Fruit fly (Drosophila melanogaster) whole organism, adult: ENCODE data around the gene CG45428.

Source experiments
- CG11617 ChIP-seq: fragments of 200-800 bp; sonication (Bioruptor generic); optimal IDR thresholded peaks from 2 replicates; lab custom pipeline; 2017; ENCODE audit warnings: mild to moderate bottlenecking, missing biosample characterization, missing genetic modification reagents, missing genetic modification characterization
- CG12768 ChIP-seq: fragments of 200-800 bp; sonication (Bioruptor generic); optimal IDR thresholded peaks from 2 replicates; lab custom pipeline; 2017; ENCODE audit warnings: missing biosample characterization, missing genetic modification characterization, mild to moderate bottlenecking, moderate library complexity, missing genetic modification reagents
- CG14711 ChIP-seq: fragments of 200-800 bp; sonication (Bioruptor generic); optimal IDR thresholded peaks from 2 replicates; lab custom pipeline; 2018; ENCODE audit warnings: missing biosample characterization, mild to moderate bottlenecking, missing genetic modification characterization, moderate library complexity
- CG1620 ChIP-seq: fragments of 200-800 bp; sonication (Bioruptor generic); optimal IDR thresholded peaks from 2 replicates; lab custom pipeline; 2016; ENCODE audit warnings: missing biosample characterization, missing genetic modification characterization
- CG33017 ChIP-seq: fragments of 200-800 bp; sonication (Bioruptor generic); optimal IDR thresholded peaks from 2 replicates; lab custom pipeline; 2018; ENCODE audit warnings: missing biosample characterization, mild to moderate bottlenecking, missing genetic modification characterization, moderate library complexity
- CG5204 ChIP-seq: fragments of 200-800 bp; sonication (Bioruptor generic); optimal IDR thresholded peaks from 2 replicates; lab custom pipeline; 2016; ENCODE audit warnings: missing biosample characterization, missing genetic modification characterization
- CG7045 ChIP-seq: fragments of 200-800 bp; sonication (Bioruptor generic); optimal IDR thresholded peaks from 2 replicates; lab custom pipeline; 2017; ENCODE audit warnings: missing biosample characterization, mild to moderate bottlenecking, missing genetic modification characterization
- CG7101 ChIP-seq: fragments of 200-800 bp; sonication (Bioruptor generic); optimal IDR thresholded peaks from 2 replicates; lab custom pipeline; 2018; ENCODE audit warnings: missing biosample characterization, mild to moderate bottlenecking, missing genetic modification characterization, moderate library complexity
- Clk ChIP-seq: fragments of 200-800 bp; sonication (Bioruptor generic); optimal IDR thresholded peaks from 2 replicates; lab custom pipeline; 2017; ENCODE audit warnings: missing biosample characterization, missing genetic modification characterization
- Crg-1 ChIP-seq: fragments of 200-800 bp; sonication (Bioruptor generic); optimal IDR thresholded peaks from 2 replicates; lab custom pipeline; 2016; ENCODE audit warnings: missing biosample characterization, missing genetic modification characterization
- Hr96 ChIP-seq: fragments of 200-800 bp; sonication (Bioruptor generic); optimal IDR thresholded peaks from 2 replicates; lab custom pipeline; 2016; ENCODE audit warnings: missing biosample characterization, missing genetic modification characterization
- Mnt ChIP-seq: fragments of 200-800 bp; sonication (Bioruptor generic); optimal IDR thresholded peaks from 2 replicates; lab custom pipeline; 2016; ENCODE audit warnings: missing biosample characterization, mild to moderate bottlenecking, missing genetic modification characterization
- bab1 ChIP-seq: fragments of 200-800 bp; sonication (Bioruptor generic); optimal IDR thresholded peaks from 3 replicates; lab custom pipeline; 2019; ENCODE audit warnings: missing biosample characterization, mild to moderate bottlenecking, missing genetic modification characterization, moderate library complexity
- cic ChIP-seq: fragments of 200-800 bp; sonication (Bioruptor generic); optimal IDR thresholded peaks from 2 replicates; lab custom pipeline; 2017; ENCODE audit warnings: missing biosample characterization, mild to moderate bottlenecking, missing genetic modification characterization, moderate library complexity
- cnc ChIP-seq, 2 experiments: fragments of >200 bp; optimal IDR thresholded peaks; 2 replicates each; lab custom pipeline; 2017
- kay ChIP-seq: fragments of 200-800 bp; sonication (Bioruptor generic); peaks from one replicate; lab custom pipeline; 2016; ENCODE audit warnings: missing biosample characterization, missing genetic modification characterization, borderline replicate concordance
- ovo ChIP-seq: fragments of 200-800 bp; sonication (Bioruptor generic); optimal IDR thresholded peaks from 2 replicates; lab custom pipeline; 2016; ENCODE audit warnings: missing biosample characterization, missing genetic modification characterization
- pad ChIP-seq: fragments of 200-800 bp; sonication (Bioruptor generic); optimal IDR thresholded peaks from 3 replicates; lab custom pipeline; 2017; ENCODE audit warnings: missing biosample characterization, missing genetic modification characterization, mild to moderate bottlenecking, moderate library complexity, missing genetic modification reagents
- tj ChIP-seq: fragments of 200-800 bp; sonication (Bioruptor generic); optimal IDR thresholded peaks from 3 replicates; lab custom pipeline; 2017; ENCODE audit warnings: missing biosample characterization, mild to moderate bottlenecking, missing genetic modification characterization, moderate library complexity
- toe ChIP-seq: fragments of 200-800 bp; sonication (Bioruptor generic); optimal IDR thresholded peaks from 2 replicates; lab custom pipeline; 2016; ENCODE audit warnings: missing biosample characterization, missing genetic modification characterization

CG45428 gene

DNA sequence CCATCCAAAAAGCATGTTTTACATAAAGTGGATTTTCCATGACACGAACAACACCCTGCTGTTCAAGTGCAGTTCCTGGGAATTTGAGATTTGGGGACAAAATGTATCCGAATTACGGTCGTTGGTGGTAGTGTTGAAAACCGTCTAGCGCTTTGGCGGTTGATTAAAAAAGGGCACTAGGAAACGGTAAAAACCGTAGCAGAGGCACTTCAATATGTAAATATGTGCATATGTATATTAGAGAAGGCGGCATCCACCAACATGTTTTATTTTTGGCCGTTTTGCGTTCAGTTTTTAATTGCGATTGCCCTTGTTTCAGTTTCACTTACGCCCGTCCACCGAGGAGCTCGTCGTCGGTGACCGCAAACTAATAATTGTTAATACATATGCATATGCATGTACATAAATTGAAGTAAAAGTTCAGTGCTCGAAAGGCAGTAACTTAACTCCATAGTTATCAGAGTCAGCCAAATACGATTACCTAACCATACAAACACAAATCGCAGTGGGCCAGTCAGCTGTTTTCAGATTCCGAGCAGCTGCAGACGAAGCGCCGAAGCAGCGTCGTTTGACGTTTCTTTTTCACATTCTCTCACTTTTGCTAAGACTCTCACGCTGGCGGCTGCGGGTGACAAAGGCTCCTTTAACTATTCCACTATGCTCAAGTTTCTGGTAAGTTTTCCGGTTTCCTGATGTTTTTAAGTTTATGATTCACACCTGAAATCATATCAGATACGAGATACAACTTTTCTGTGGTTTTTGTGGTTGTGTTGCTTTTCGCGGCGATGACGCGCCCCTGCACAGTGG, 27.6 kb upstream of the CG45428 start, which contains the start of gene CG33170:
TSS of gene CG33170 (plus strand) at position 347 of the 807 bp plus-strand sequence.
- TF ChIP-seq Crg-1 (GFP tag; lab: Kevin White, UChicago): no peak
- TF ChIP-seq ovo (GFP tag; lab: Kevin White, UChicago): peak; percentile 57
- no peak for TF ChIP-seq CG33017 (tag; lab: Kevin White, UChicago)
- peak; percentile 21 for TF ChIP-seq cic
- no peak for TF ChIP-seq Clk (GFP tag; lab: Kevin White, UChicago)
- no peak for TF ChIP-seq CG11617 (GFP tag; lab: Kevin White, UChicago)
- TF ChIP-seq CG1620 (GFP tag; lab: Kevin White, UChicago): no peak
- TF ChIP-seq tj (GFP tag; lab: Kevin White, UChicago): peak; percentile 91
- peak; percentile 70 for TF ChIP-seq bab1 (GFP tag; lab: Kevin White, UChicago)
- TF ChIP-seq CG7101: peak; percentile 10
- TF ChIP-seq CG12768: no peak
- peak; percentile 13 for TF ChIP-seq Mnt (GFP tag; lab: Kevin White, UChicago)
- TF ChIP-seq CG7045 (GFP tag; lab: Kevin White, UChicago): no peak
- TF ChIP-seq toe: no peak
- TF ChIP-seq pad (GFP tag; lab: Kevin White, UChicago): peak; percentile 7
- TF ChIP-seq CG5204 (GFP tag; lab: Kevin White, UChicago): no peak

DNA sequence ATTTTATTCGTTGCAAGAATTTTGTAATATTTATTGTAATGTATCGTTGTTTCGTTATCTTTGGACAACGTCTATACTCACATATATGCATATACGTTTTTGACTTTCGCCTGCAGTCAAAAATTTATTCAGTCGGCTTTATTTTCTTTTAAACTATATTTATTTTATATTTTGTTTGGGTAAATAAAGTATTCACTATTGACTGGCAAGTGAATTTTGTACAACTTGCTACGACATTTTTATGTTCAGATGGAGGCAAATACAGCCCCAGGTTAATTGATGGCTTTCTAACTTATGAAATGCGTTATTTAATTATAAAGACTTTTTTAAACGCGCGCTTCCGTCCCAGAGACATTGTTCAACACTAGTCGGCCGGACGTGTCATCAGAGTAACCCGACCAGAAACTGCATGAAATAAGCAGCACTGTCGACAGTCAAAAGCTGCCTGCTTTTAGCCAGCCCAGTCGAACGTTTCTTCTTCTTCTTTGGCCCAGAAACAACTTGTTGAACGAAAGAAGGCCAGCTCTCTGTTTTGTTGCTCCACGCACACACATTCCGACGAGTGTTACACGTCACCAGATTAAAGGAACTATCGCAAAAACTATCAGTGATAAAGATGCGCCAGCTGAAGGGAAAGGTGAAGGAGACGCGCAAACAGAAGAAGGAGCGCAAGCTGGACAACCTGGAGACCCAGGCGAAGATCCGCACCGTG, 26.7 kb upstream of the CG45428 start, which contains the start of gene CG33169:
TSS of gene CG33169 (plus strand) at position 498 of the 712 bp plus-strand sequence.
- TF ChIP-seq Crg-1 (GFP tag; lab: Kevin White, UChicago) (peak; percentile 92), ovo (GFP tag; lab: Kevin White, UChicago) (peak; percentile 87), Hr96 (GFP tag; lab: Kevin White, UChicago) (peak; percentile 80), CG5204 (GFP tag; lab: Kevin White, UChicago) (no peak), cic (peak; percentile 84), CG33017 (tag; lab: Kevin White, UChicago) (peak; percentile 69), CG7101 (peak; percentile 88), toe (peak; percentile 77), CG7045 (GFP tag; lab: Kevin White, UChicago) (peak; percentile 68), Clk (GFP tag; lab: Kevin White, UChicago) (peak; percentile 74), Mnt (GFP tag; lab: Kevin White, UChicago) (peak; percentile 89), kay (GFP tag; lab: Kevin White, UChicago) (peak; percentile 94), CG11617 (GFP tag; lab: Kevin White, UChicago) (no peak), pad (GFP tag; lab: Kevin White, UChicago) (peak; percentile 82), CG1620 (GFP tag; lab: Kevin White, UChicago) (peak; percentile 96), CG12768 (peak; percentile 87), tj (GFP tag; lab: Kevin White, UChicago) (peak; percentile 45), bab1 (GFP tag; lab: Kevin White, UChicago) (peak; percentile 88), CG14711 (tag; lab: Kevin White, UChicago) (peak; percentile 63), cnc (optimal IDR thresholded peaks at IDR 0.05; lab: Kevin White, UChicago) (no peak)

DNA sequence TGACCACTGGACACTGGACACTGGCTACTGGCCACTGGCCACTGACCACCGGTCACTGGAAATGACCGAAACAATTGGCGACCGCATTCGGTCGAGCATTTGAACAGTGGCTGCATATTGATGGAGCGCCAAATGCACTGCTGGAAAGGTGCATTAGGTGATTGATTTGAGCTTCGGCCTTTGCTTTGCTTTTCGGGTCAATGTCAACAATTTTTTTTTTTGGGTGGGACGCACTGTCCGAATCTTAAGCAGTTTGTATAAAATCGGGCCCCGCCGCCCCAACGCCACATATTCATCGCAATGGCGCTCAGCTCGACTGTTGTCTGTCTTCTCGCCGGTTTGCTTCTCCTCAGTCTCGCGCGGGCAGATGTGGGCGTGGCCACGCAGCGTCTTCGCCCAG, 23.6 kb upstream of the CG45428 start, which contains the start of gene CG13239:
TSS of gene CG13239 (plus strand) at position 301 of the 400 bp plus-strand sequence.
- TF ChIP-seq CG11617 (GFP tag; lab: Kevin White, UChicago): no peak
- TF ChIP-seq Hr96 (GFP tag; lab: Kevin White, UChicago): no peak
- TF ChIP-seq Mnt (GFP tag; lab: Kevin White, UChicago): no peak
- no peak for TF ChIP-seq pad (GFP tag; lab: Kevin White, UChicago)
- TF ChIP-seq tj (GFP tag; lab: Kevin White, UChicago): no peak
- TF ChIP-seq CG33017 (tag; lab: Kevin White, UChicago): no peak

DNA sequence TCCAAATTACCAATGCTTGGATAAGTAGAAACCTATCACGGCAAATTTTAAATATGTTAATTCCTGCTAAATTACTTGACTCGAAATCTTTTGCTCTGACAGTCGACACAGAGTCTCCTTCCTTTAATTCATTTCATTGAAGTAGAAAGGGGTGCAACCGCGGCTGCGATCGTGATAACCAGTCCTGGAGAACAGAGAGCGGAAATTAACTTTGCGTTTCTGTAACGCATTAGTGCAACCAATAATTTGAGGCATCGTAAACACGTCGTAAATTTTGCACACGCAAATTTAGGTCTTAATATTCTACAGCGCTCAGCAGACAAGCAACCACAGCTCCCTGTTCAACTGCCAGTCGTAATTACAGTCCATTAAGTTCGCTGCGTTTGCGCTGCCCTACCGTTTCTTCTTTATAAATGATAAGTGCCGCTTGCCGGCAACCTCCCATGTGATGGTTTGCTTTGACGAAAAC, 19.2 kb upstream of the CG45428 start, which contains the start of gene CG32459:
TSS of gene CG32459 (minus strand) at position 51 of the 469 bp plus-strand sequence.
- TF ChIP-seq CG12768: no peak
- no peak for TF ChIP-seq Mnt (GFP tag; lab: Kevin White, UChicago)
- TF ChIP-seq Clk (GFP tag; lab: Kevin White, UChicago): no peak

DNA sequence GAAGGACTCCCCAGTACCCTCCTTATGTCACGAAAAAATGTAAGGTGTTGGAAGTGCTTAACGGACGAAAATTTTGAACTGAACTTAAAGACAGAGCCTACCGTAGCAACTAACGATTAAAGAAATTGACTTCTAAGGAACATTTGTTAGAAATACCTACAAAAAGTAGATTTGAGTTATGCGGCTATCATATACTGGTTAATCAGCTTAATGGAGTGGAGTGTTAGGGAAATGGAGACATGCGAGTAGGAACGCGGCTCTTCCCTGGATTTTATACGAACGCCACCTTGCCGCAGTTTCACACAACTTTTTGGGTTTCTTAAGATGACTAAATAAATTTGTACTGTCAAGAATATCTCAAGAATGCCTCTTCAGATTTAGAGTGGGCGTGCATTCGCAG, 16.5 kb upstream of the CG45428 start, which contains the start of gene CG32462:
TSS of gene CG32462 (minus strand) at position 101 of the 400 bp plus-strand sequence.
- TF ChIP-seq kay (GFP tag; lab: Kevin White, UChicago) (no peak), pad (GFP tag; lab: Kevin White, UChicago) (no peak), toe (no peak), Clk (GFP tag; lab: Kevin White, UChicago) (no peak), bab1 (GFP tag; lab: Kevin White, UChicago) (no peak), CG14711 (tag; lab: Kevin White, UChicago) (no peak), CG7045 (GFP tag; lab: Kevin White, UChicago) (no peak), Crg-1 (GFP tag; lab: Kevin White, UChicago) (no peak), tj (GFP tag; lab: Kevin White, UChicago) (no peak), CG33017 (tag; lab: Kevin White, UChicago) (no peak), cic (no peak), CG11617 (GFP tag; lab: Kevin White, UChicago) (no peak), CG1620 (GFP tag; lab: Kevin White, UChicago) (no peak), CG12768 (no peak), CG5204 (GFP tag; lab: Kevin White, UChicago) (no peak)
